Worm (Caenorhabditis elegans): Measurements from ENCODE around the gene D2007.2.

Gene D2007.2

DNA sequence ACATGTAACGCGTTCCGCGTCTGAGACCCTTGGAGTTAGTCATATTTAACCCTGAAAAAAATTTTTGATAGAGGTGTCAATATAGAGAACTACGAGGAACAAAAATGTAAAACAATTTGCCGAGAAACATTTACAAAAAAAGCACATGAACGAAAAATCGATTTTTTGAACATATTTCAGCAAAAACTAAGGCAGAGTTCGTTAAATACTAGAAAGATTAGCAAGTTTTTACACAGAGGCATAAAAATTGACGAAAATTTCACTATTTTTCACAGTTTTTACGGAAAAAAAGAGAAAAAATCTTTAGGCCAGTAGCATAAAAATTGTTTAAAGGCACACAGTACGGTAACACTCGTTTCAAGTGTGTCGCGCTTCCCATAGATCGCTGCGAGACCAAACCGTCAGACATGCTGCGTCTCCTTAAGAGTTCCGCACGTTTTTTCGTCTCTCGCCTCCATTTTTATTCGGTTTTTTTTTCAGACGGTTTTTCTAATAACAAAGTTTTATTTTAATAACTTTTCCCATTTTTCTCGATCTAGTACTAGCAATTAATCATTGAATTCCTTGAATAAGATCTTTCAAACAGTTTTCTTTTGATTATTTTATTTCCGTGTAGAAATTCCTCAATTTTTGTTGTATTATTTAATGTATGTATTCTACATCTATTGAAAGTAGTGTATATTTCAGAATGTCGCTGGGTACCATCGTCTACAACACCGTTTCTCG, 18.4 kb upstream of the D2007.2 start, which contains the start of the genes rpl-21 and C14B9.10 (continued):
- TF ChIP-seq snpc-4 (tag; optimal IDR thresholded peaks at IDR 0.05): peak; percentile 47
- TF ChIP-seq skn-1 (tag; optimal IDR thresholded peaks at IDR 0.05): peak; percentile 58
- no peak for TF ChIP-seq nhr-28 (tag; optimal IDR thresholded peaks at IDR 0.05)
- peak; percentile 98 for TF ChIP-seq nfya-1 (tag; optimal IDR thresholded peaks at IDR 0.05; ENCODE audit: insufficient read depth)
- peak; percentile 87 for TF ChIP-seq lin-15B (tag; optimal IDR thresholded peaks at IDR 0.05)
- no peak for TF ChIP-seq ceh-9 (tag; optimal IDR thresholded peaks at IDR 0.05)
- peak; percentile 35 for TF ChIP-seq jun-1 (tag; optimal IDR thresholded peaks at IDR 0.05)

ce11 chrIII:8132496-8132895, 16.3 kb upstream of the D2007.2 start:
- TF ChIP-seq egl-27 (tag; optimal IDR thresholded peaks at IDR 0.05): no peak
- TF ChIP-seq pha-4 (tag; optimal IDR thresholded peaks at IDR 0.05): peak; percentile 85

ce11 chrIII:8133346-8133745, 15.4 kb upstream of the D2007.2 start, which contains the start of gene C14B9.2:
C14B9.2 (plus strand) TSS chrIII:8133665.
- no peak for TF ChIP-seq egl-5 (tag; optimal IDR thresholded peaks at IDR 0.05)
- no peak for TF ChIP-seq ZK546.5 (tag; optimal IDR thresholded peaks at IDR 0.05)
- TF ChIP-seq ceh-28 (tag; optimal IDR thresholded peaks at IDR 0.05): no peak
- no peak for TF ChIP-seq tbx-2 (tag; optimal IDR thresholded peaks at IDR 0.05)
- no peak for TF ChIP-seq ceh-82 (tag; optimal IDR thresholded peaks at IDR 0.05)
- TF ChIP-seq nfya-1 (tag; optimal IDR thresholded peaks at IDR 0.05; ENCODE audit: insufficient read depth): no peak
- no peak for TF ChIP-seq skn-1 (tag; optimal IDR thresholded peaks at IDR 0.05)
- TF ChIP-seq nhr-25 (tag; optimal IDR thresholded peaks at IDR 0.05): no peak
- peak; percentile 20 for TF ChIP-seq elt-2 (tag; optimal IDR thresholded peaks at IDR 0.05)
- no peak for TF ChIP-seq ama-1 (optimal IDR thresholded peaks at IDR 0.05)
- TF ChIP-seq jun-1 (tag; optimal IDR thresholded peaks at IDR 0.05): no peak
- TF ChIP-seq elt-3 (tag; optimal IDR thresholded peaks at IDR 0.05): no peak
- no peak for TF ChIP-seq egl-27 (tag; optimal IDR thresholded peaks at IDR 0.05)
- TF ChIP-seq ceh-16 (tag; optimal IDR thresholded peaks at IDR 0.05): no peak
- no peak for TF ChIP-seq nhr-12 (tag; optimal IDR thresholded peaks at IDR 0.05)
- TF ChIP-seq R02D3.7 (tag; optimal IDR thresholded peaks at IDR 0.05): no peak
- peak; percentile 76 for TF ChIP-seq pha-4 (tag; optimal IDR thresholded peaks at IDR 0.05)

ce11 chrIII:8136517-8137099, 12.2 kb upstream of the D2007.2 start:
- TF ChIP-seq nhr-43 (tag; optimal IDR thresholded peaks at IDR 0.05; ENCODE audit: poor library complexity, severe bottlenecking): no peak
- TF ChIP-seq elt-2 (tag; optimal IDR thresholded peaks at IDR 0.05): peak; percentile 16
- TF ChIP-seq pha-4 (tag; optimal IDR thresholded peaks at IDR 0.05): peak; percentile 82
- peak; percentile 2 for TF ChIP-seq ceh-28 (tag; optimal IDR thresholded peaks at IDR 0.05)
- peak; percentile 80 for TF ChIP-seq aly-2 (tag; optimal IDR thresholded peaks at IDR 0.05)
- TF ChIP-seq nhr-67 (tag; optimal IDR thresholded peaks at IDR 0.05): no peak

- TF ChIP-seq pha-4 (tag; optimal IDR thresholded peaks at IDR 0.05) (peak; percentile 49), elt-2 (tag; optimal IDR thresholded peaks at IDR 0.05) (no peak)
Observed at ce11 chrIII:8137777-8138176, 11.0 kb upstream of the D2007.2 start, which contains the start of gene hsp-12.2. hsp-12.2 (plus strand) TSS chrIII:8138077.

DNA sequence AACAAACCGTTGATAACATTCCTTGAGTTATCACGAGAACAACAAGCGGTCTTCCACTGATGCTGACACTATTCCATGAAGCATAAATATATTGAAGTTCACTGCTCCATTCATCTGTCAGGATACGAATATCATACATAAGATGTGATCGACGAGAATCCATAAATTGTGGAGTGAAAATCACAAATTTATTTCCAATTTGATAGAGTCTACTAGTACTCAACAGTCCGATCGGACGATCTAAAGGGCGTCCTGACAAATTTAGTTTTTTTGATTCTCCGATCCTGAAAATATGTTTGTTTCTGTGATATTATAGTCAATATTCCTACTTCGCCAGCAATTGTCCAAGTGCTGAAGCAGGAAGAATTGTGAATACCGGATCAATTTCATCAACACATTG, 6.5 kb upstream of the D2007.2 start:
- TF ChIP-seq ceh-9 (tag; optimal IDR thresholded peaks at IDR 0.05) (no peak), nhr-12 (tag; optimal IDR thresholded peaks at IDR 0.05) (no peak), aly-2 (tag; optimal IDR thresholded peaks at IDR 0.05) (no peak), nhr-237 (tag; optimal IDR thresholded peaks at IDR 0.05) (no peak), daf-12 (tag; optimal IDR thresholded peaks at IDR 0.05) (no peak), hmg-11 (tag; optimal IDR thresholded peaks at IDR 0.05) (no peak), ceh-82 (tag; optimal IDR thresholded peaks at IDR 0.05) (no peak), nhr-43 (tag; optimal IDR thresholded peaks at IDR 0.05; ENCODE audit: poor library complexity, severe bottlenecking) (no peak), egl-5 (tag; optimal IDR thresholded peaks at IDR 0.05) (no peak), unc-39 (tag; optimal IDR thresholded peaks at IDR 0.05) (no peak), elt-1 (tag; optimal IDR thresholded peaks at IDR 0.05) (no peak), nhr-28 (tag; optimal IDR thresholded peaks at IDR 0.05) (no peak), lin-39 (tag; optimal IDR thresholded peaks at IDR 0.05) (no peak), nhr-25 (tag; optimal IDR thresholded peaks at IDR 0.05) (no peak), fkh-2 (tag; optimal IDR thresholded peaks at IDR 0.05) (no peak), fkh-10 (GFP tag; optimal IDR thresholded peaks at IDR 0.05) (no peak), jun-1 (tag; optimal IDR thresholded peaks at IDR 0.05) (no peak)

Data from whole organism, L3 larva.